Fruit fly (Drosophila melanogaster) whole organism, embryonic: ENCODE results near the gene CG13894.

Source experiments
- Aef1 ChIP-seq: fragments of 200-800 bp; sonication (Bioruptor generic); IDR thresholded peaks from 3 replicates; pipeline ENCODE4 v1.3.6; 2022; ENCODE audit warnings: missing biosample characterization, missing genetic modification characterization
- BtbVII ChIP-seq: fragments of 200-800 bp; sonication (Bioruptor generic); optimal IDR thresholded peaks from 3 replicates; lab custom pipeline; 2017; ENCODE audit warnings: missing biosample characterization, mild to moderate bottlenecking, missing genetic modification characterization
- CG10147 ChIP-seq: fragments of 200-800 bp; sonication (Bioruptor generic); optimal IDR thresholded peaks from 2 replicates; lab custom pipeline; 2019; ENCODE audit warnings: missing biosample characterization, mild to moderate bottlenecking, missing genetic modification characterization, moderate library complexity
- CG10366 ChIP-seq: fragments of 200-800 bp; sonication (Bioruptor generic); IDR thresholded peaks from 2 replicates; pipeline ENCODE4 v1.3.6; 2022; ENCODE audit warnings: missing biosample characterization, missing genetic modification characterization
- CG10654 ChIP-seq: fragments of 200-800 bp; sonication (Bioruptor generic); optimal IDR thresholded peaks from 2 replicates; lab custom pipeline; 2016; ENCODE audit warnings: missing biosample characterization, missing genetic modification characterization
- CG12659 ChIP-seq: fragments of 200-800 bp; sonication (Bioruptor generic); optimal IDR thresholded peaks from 3 replicates; lab custom pipeline; 2017; ENCODE audit warnings: mild to moderate bottlenecking, missing biosample characterization, missing genetic modification reagents, missing genetic modification characterization
- CG12744 ChIP-seq: fragments of 200-800 bp; sonication (Bioruptor generic); optimal IDR thresholded peaks from 2 replicates; lab custom pipeline; 2016; ENCODE audit warnings: missing biosample characterization, missing genetic modification characterization
- CG13123 ChIP-seq: fragments of 200-800 bp; sonication (Bioruptor generic); optimal IDR thresholded peaks from 2 replicates; lab custom pipeline; 2016; ENCODE audit warnings: missing biosample characterization, missing genetic modification characterization
- CG13624 ChIP-seq: fragments of 200-800 bp; sonication (Bioruptor generic); optimal IDR thresholded peaks from 2 replicates; lab custom pipeline; 2016; ENCODE audit warnings: missing biosample characterization, missing genetic modification characterization
- CG14014 ChIP-seq: fragments of 200-800 bp; sonication (Bioruptor generic); IDR thresholded peaks from 2 replicates; pipeline ENCODE4 v1.3.6; 2022; ENCODE audit warnings: missing biosample characterization, missing genetic modification characterization
- CG16863 ChIP-seq: fragments of 200-800 bp; sonication (Bioruptor generic); optimal IDR thresholded peaks from 3 replicates; lab custom pipeline; 2016; ENCODE audit warnings: missing biosample characterization, missing genetic modification characterization
- CG17802 ChIP-seq: fragments of 200-800 bp; sonication (Bioruptor generic); optimal IDR thresholded peaks from 2 replicates; lab custom pipeline; 2018; ENCODE audit warnings: missing biosample characterization, mild to moderate bottlenecking, missing genetic modification characterization, moderate library complexity
- CG2120 ChIP-seq: fragments of 200-800 bp; sonication (Bioruptor generic); optimal IDR thresholded peaks from 3 replicates; lab custom pipeline; 2016; ENCODE audit warnings: missing biosample characterization, missing genetic modification characterization
- CG31224 ChIP-seq: fragments of 200-800 bp; sonication (Bioruptor generic); IDR thresholded peaks from 2 replicates; pipeline ENCODE4 v1.3.6; 2022; ENCODE audit warnings: missing biosample characterization, missing genetic modification characterization
- CG34422 ChIP-seq: fragments of 200-800 bp; sonication (Bioruptor generic); IDR thresholded peaks from 3 replicates; pipeline ENCODE4 v1.3.6; 2022; ENCODE audit warnings: missing biosample characterization, missing genetic modification characterization
- CG3726 ChIP-seq: fragments of 200-800 bp; sonication (Bioruptor generic); IDR thresholded peaks from 3 replicates; pipeline ENCODE4, ENCODE4 v1.3.6; 2022; ENCODE audit warnings: missing biosample characterization, missing genetic modification characterization
- CG5953 ChIP-seq: fragments of 200-800 bp; sonication (Bioruptor generic); IDR thresholded peaks from 2 replicates; pipeline ENCODE4 v1.3.6; 2022; ENCODE audit warnings: missing biosample characterization, missing genetic modification characterization
- CG6683 ChIP-seq: fragments of 200-800 bp; sonication (Bioruptor generic); optimal IDR thresholded peaks from 2 replicates; lab custom pipeline; 2017; ENCODE audit warnings: missing biosample characterization, mild to moderate bottlenecking, missing genetic modification characterization, missing genetic modification reagents
- CG6689 ChIP-seq: fragments of 200-800 bp; sonication (Bioruptor generic); IDR thresholded peaks from 2 replicates; pipeline ENCODE4 v1.3.6; 2022; ENCODE audit warnings: missing biosample characterization, missing genetic modification characterization
- CG7745 ChIP-seq: fragments of 200-800 bp; sonication (Bioruptor generic); optimal IDR thresholded peaks from 2 replicates; lab custom pipeline; 2018; ENCODE audit warnings: missing biosample characterization, mild to moderate bottlenecking, missing genetic modification characterization, moderate library complexity
- CG7963 ChIP-seq: fragments of 200-800 bp; sonication (Bioruptor generic); IDR thresholded peaks from 3 replicates; pipeline ENCODE4 v1.3.6; 2022; ENCODE audit warnings: missing biosample characterization, missing genetic modification characterization; ENCODE audit not compliant: partially characterized antibody
- CG8765 ChIP-seq: fragments of 200-800 bp; sonication (Bioruptor generic); IDR thresholded peaks from 2 replicates; pipeline ENCODE4 v1.3.6; 2022; ENCODE audit warnings: missing biosample characterization, missing genetic modification characterization
- E2f1 ChIP-seq: fragments of 200-800 bp; sonication (Bioruptor generic); IDR thresholded peaks from 2 replicates; pipeline ENCODE4 v1.3.6; 2022; ENCODE audit warnings: missing biosample characterization, missing genetic modification characterization
- HLHmδ ChIP-seq: fragments of 200-800 bp; sonication (Bioruptor generic); optimal IDR thresholded peaks from 2 replicates; lab custom pipeline; 2018; ENCODE audit warnings: missing biosample characterization, mild to moderate bottlenecking, missing genetic modification characterization, moderate library complexity
- HmgZ ChIP-seq: fragments of 200-800 bp; sonication (Bioruptor generic); optimal IDR thresholded peaks from 2 replicates; lab custom pipeline; 2018; ENCODE audit warnings: missing biosample characterization, mild to moderate bottlenecking, missing genetic modification characterization
- Hmx ChIP-seq: fragments of 200-800 bp; sonication (Bioruptor generic); optimal IDR thresholded peaks from 2 replicates; lab custom pipeline; 2016; ENCODE audit warnings: missing biosample characterization, missing genetic modification characterization
- Kr ChIP-seq: fragments of 200-800 bp; sonication (Bioruptor generic); optimal IDR thresholded peaks from 2 replicates; lab custom pipeline; 2017; ENCODE audit warnings: missing biosample characterization, mild to moderate bottlenecking, missing genetic modification characterization
- Mrtf ChIP-seq: fragments of 200-800 bp; sonication (Bioruptor generic); IDR thresholded peaks from 3 replicates; pipeline ENCODE4 v1.3.6; 2022; ENCODE audit warnings: missing biosample characterization, missing genetic modification characterization
- Nf-YA ChIP-seq: fragments of 200-800 bp; sonication (Bioruptor generic); IDR thresholded peaks from 2 replicates; pipeline ENCODE4 v1.3.6; 2022; ENCODE audit warnings: missing biosample characterization, missing genetic modification characterization
- Oaz ChIP-seq: fragments of 200-800 bp; sonication (Bioruptor generic); IDR thresholded peaks from 2 replicates; pipeline ENCODE4 v1.3.6; 2022; ENCODE audit warnings: missing biosample characterization, missing genetic modification characterization
- PHDP ChIP-seq: fragments of 200-800 bp; sonication (Bioruptor generic); optimal IDR thresholded peaks from 3 replicates; lab custom pipeline; 2018; ENCODE audit warnings: missing biosample characterization, mild to moderate bottlenecking, missing genetic modification characterization, moderate library complexity
- Ptx1 ChIP-seq: fragments of 200-800 bp; sonication (Bioruptor generic); IDR thresholded peaks from 2 replicates; pipeline ENCODE4 v1.3.6; 2022; ENCODE audit warnings: missing biosample characterization, missing genetic modification characterization
- Sox102F ChIP-seq: fragments of 200-800 bp; sonication (Bioruptor generic); optimal IDR thresholded peaks from 2 replicates; lab custom pipeline; 2018; ENCODE audit warnings: missing biosample characterization, mild to moderate bottlenecking, missing genetic modification characterization, moderate library complexity
- Tbp ChIP-seq: fragments of >200 bp; optimal IDR thresholded peaks from 2 replicates; lab custom pipeline; 2018; ENCODE audit warnings: missing biosample characterization, missing genetic modification characterization
- Xbp1 ChIP-seq: fragments of 200-800 bp; sonication (Bioruptor generic); optimal IDR thresholded peaks from 3 replicates; lab custom pipeline; 2016; ENCODE audit warnings: missing biosample characterization, mild to moderate bottlenecking, missing genetic modification characterization
- abd-A ChIP-seq: fragments of 200-800 bp; sonication (Bioruptor generic); optimal IDR thresholded peaks from 3 replicates; lab custom pipeline; 2019; ENCODE audit warnings: missing biosample characterization, mild to moderate bottlenecking, missing genetic modification characterization, moderate library complexity
- corto ChIP-seq: fragments of 200-800 bp; sonication (Bioruptor generic); optimal IDR thresholded peaks from 2 replicates; lab custom pipeline; 2016; ENCODE audit warnings: missing biosample characterization, mild to moderate bottlenecking, missing genetic modification characterization, moderate library complexity
- croc ChIP-seq: fragments of 200-800 bp; sonication (Bioruptor generic); conservative IDR thresholded peaks from 3 replicates; pipeline ENCODE4 v1.3.6; 2022; ENCODE audit warnings: missing biosample characterization, missing genetic modification characterization
- crp ChIP-seq, 2 experiments: fragments of 200-800 bp; sonication (Bioruptor generic); optimal IDR thresholded peaks; 2 replicates in 1 of 2; 3 replicates in 1 of 2; lab custom pipeline; 2017; ENCODE audit warnings: missing biosample characterization in 2 of 2, missing genetic modification characterization in 2 of 2, mild to moderate bottlenecking in 1 of 2, moderate library complexity in 1 of 2
- gro ChIP-seq: fragments of 200-800 bp; sonication (Bioruptor generic); optimal IDR thresholded peaks from 2 replicates; lab custom pipeline; 2016; ENCODE audit warnings: missing biosample characterization, missing genetic modification characterization
- gsb ChIP-seq: fragments of 200-800 bp; sonication (Bioruptor generic); IDR thresholded peaks from 2 replicates; pipeline ENCODE4 v1.3.6; 2022; ENCODE audit warnings: missing biosample characterization, missing genetic modification characterization
- kni ChIP-seq: fragments of 200-800 bp; sonication (Bioruptor generic); optimal IDR thresholded peaks from 3 replicates; lab custom pipeline; 2017; ENCODE audit warnings: mild to moderate bottlenecking, missing biosample characterization, missing genetic modification reagents, missing genetic modification characterization
- lmd ChIP-seq: fragments of 200-800 bp; sonication (Bioruptor generic); IDR thresholded peaks from 2 replicates; pipeline ENCODE4 v1.3.6; 2022; ENCODE audit warnings: missing biosample characterization, missing genetic modification characterization
- lola ChIP-seq, 3 experiments: fragments of >200 bp in 2 of 3; fragments of 200-800 bp in 1 of 3; sonication (Bioruptor generic) in 1 of 3; optimal IDR thresholded peaks; 2 replicates each; lab custom pipeline; 2017 to 2019; ENCODE audit warnings: missing biosample characterization in 3 of 3, missing genetic modification characterization in 3 of 3, mild to moderate bottlenecking in 1 of 3, moderate library complexity in 1 of 3
- org-1 ChIP-seq: fragments of 200-800 bp; sonication (Bioruptor generic); optimal IDR thresholded peaks from 2 replicates; lab custom pipeline; 2017; ENCODE audit warnings: missing biosample characterization, missing genetic modification characterization
- otp ChIP-seq: fragments of 200-800 bp; sonication (Bioruptor generic); IDR thresholded peaks from 3 replicates; pipeline ENCODE4, ENCODE4 v1.3.6; 2022; ENCODE audit warnings: missing biosample characterization, missing genetic modification characterization
- peb ChIP-seq: fragments of 200-800 bp; sonication (Bioruptor generic); IDR thresholded peaks from 2 replicates; pipeline ENCODE4 v1.3.6; 2022; ENCODE audit warnings: missing biosample characterization, missing genetic modification characterization
- pita ChIP-seq: fragments of 200-800 bp; sonication (Bioruptor generic); optimal IDR thresholded peaks from 2 replicates; lab custom pipeline; 2017; ENCODE audit warnings: missing biosample characterization, mild to moderate bottlenecking, missing genetic modification characterization
- salm ChIP-seq: fragments of 200-800 bp; sonication (Bioruptor generic); optimal IDR thresholded peaks from 2 replicates; lab custom pipeline; 2018; ENCODE audit warnings: missing biosample characterization, mild to moderate bottlenecking, missing genetic modification characterization
- tio ChIP-seq: fragments of 200-800 bp; sonication (Bioruptor generic); optimal IDR thresholded peaks from 2 replicates; lab custom pipeline; 2017; ENCODE audit warnings: missing biosample characterization, missing genetic modification characterization, inconsistent platforms
- z ChIP-seq: fragments of 200-800 bp; sonication (Bioruptor generic); IDR thresholded peaks from 3 replicates; pipeline ENCODE4 v1.3.6; 2022; ENCODE audit warnings: missing biosample characterization, missing genetic modification characterization
- zen2 ChIP-seq: fragments of 200-800 bp; sonication (Bioruptor generic); IDR thresholded peaks from 3 replicates; pipeline ENCODE4 v1.3.6; 2022; ENCODE audit warnings: missing biosample characterization, missing genetic modification characterization; ENCODE audit not compliant: partially characterized antibody

Gene CG13894

DNA sequence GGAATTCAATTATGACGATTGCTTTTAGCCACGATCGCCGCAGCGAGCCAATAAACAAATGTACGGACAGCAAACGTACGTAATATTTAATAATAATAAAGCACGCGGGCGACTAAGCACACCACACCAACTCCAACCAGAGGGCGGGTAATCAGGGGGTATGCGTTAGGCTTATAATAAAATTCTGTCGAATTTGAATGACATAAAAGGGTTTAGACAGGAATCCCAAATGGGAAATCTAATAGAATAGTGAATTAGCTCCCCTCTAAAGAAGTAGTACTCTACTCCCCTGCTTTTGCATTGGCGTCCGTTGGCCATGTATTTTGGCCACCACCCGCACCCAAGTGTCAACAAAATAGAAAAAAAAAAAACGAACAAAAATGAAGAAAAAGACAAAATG, 23.4 kb upstream of the CG13894 start (continued):
- TF ChIP-seq CG12744 (GFP tag; lab: Kevin White, UChicago) = no peak
- TF ChIP-seq Sox102F (GFP tag; lab: Kevin White, UChicago) = peak; percentile 10
- TF ChIP-seq CG13123 (GFP tag; lab: Kevin White, UChicago) = no peak
- no peak for TF ChIP-seq CG10654 (GFP tag; lab: Kevin White, UChicago)
- no peak for TF ChIP-seq CG13624
- peak; percentile 26; the same call in 1 of the 2 replicates for TF ChIP-seq E2f1 (GFP tag; lab: Robert Waterston, UW)
- no peak for TF ChIP-seq CG16863 (GFP tag; lab: Kevin White, UChicago)
- no peak for TF ChIP-seq gsb (GFP tag; lab: Robert Waterston, UW)
- peak; percentile 50 for TF ChIP-seq Aef1 (GFP tag; lab: Robert Waterston, UW)
- TF ChIP-seq CG10147 (GFP tag; lab: Kevin White, UChicago) = no peak
- no peak for TF ChIP-seq corto
- no peak for TF ChIP-seq pita (GFP tag; lab: Kevin White, UChicago)
- TF ChIP-seq crp (GFP tag; optimal IDR thresholded peaks at IDR 0.05; lab: Kevin White, UChicago) = no peak
- no peak for TF ChIP-seq gro (GFP tag; lab: Kevin White, UChicago)
- no peak for TF ChIP-seq CG34422
- no peak for TF ChIP-seq CG6683 (GFP tag; lab: Kevin White, UChicago)
- no peak for TF ChIP-seq Oaz
- no peak for TF ChIP-seq CG5953 (GFP tag; lab: Robert Waterston, UW)
- no peak for TF ChIP-seq Hmx
- TF ChIP-seq peb = no peak
- no peak for TF ChIP-seq CG17802 (tag; lab: Kevin White, UChicago)
- peak; percentile 3 for TF ChIP-seq CG2120 (GFP tag; lab: Kevin White, UChicago)
- TF ChIP-seq HLHmδ = no peak
- TF ChIP-seq CG10366 = peak; percentile 55
- TF ChIP-seq Tbp (GFP tag; lab: Kevin White, UChicago) = no peak
- no peak for TF ChIP-seq Kr (GFP tag; lab: Kevin White, UChicago)
- no peak for TF ChIP-seq Xbp1 (GFP tag; lab: Kevin White, UChicago)
- TF ChIP-seq lmd (GFP tag; lab: Robert Waterston, UW) = peak; percentile 50
- TF ChIP-seq CG7745 (tag; lab: Kevin White, UChicago) = no peak
- peak; percentile 70 for TF ChIP-seq Ptx1 (GFP tag; lab: Robert Waterston, UW)
- peak; percentile 28; the same call in 1 of the 2 replicates for TF ChIP-seq Nf-YA (GFP tag; lab: Robert Waterston, UW)
- TF ChIP-seq zen2 (GFP tag; lab: Robert Waterston, UW) = no peak
- no peak for TF ChIP-seq PHDP
- no peak for TF ChIP-seq BtbVII
- TF ChIP-seq HmgZ (tag; lab: Kevin White, UChicago) = no peak
- no peak for TF ChIP-seq CG3726 (GFP tag; lab: Robert Waterston, UW)
- TF ChIP-seq CG31224 (GFP tag; lab: Robert Waterston, UW) = peak; percentile 32; the same call in 1 of the 2 replicates
- TF ChIP-seq abd-A (tag; lab: Kevin White, UChicago) = no peak
- TF ChIP-seq org-1 = no peak
- TF ChIP-seq CG8765 = no peak
- no peak for TF ChIP-seq CG12659 (GFP tag; lab: Kevin White, UChicago)
- TF ChIP-seq lola (GFP tag; optimal IDR thresholded peaks at IDR 0.05; lab: Kevin White, UChicago) = no peak
- 0 out of 2 replicates have a peak, but pooled peaks have one; percentile 33 for TF ChIP-seq CG6689
- TF ChIP-seq kni (GFP tag; lab: Kevin White, UChicago) = no peak
- TF ChIP-seq Mrtf (GFP tag; lab: Robert Waterston, UW) = peak; percentile 32; the same call in 1 of the 3 replicates
- TF ChIP-seq CG14014 = peak; percentile 61; the same call in 1 of the 2 replicates
- no peak for TF ChIP-seq croc (GFP tag; lab: Robert Waterston, UW)
- no peak for TF ChIP-seq CG7963
- no peak for TF ChIP-seq tio (GFP tag; lab: Kevin White, UChicago)
- no peak for TF ChIP-seq salm
- TF ChIP-seq otp (GFP tag; lab: Robert Waterston, UW) = no peak
- no peak for TF ChIP-seq z (GFP tag; lab: Robert Waterston, UW)
